Worm (Caenorhabditis elegans) whole organism, L2 larva: ENCODE results near the gene F56D6.22.

Experiments used
- C34F6.9 ChIP-seq: fragments of 150-350 bp; optimal IDR thresholded peaks from 2 replicates; lab custom pipeline; 2014; ENCODE audit warnings: missing biosample characterization, missing genetic modification characterization
- F13H6.1 ChIP-seq: sonication (generic microtip); optimal IDR thresholded peaks from 2 replicates; lab custom pipeline; 2016; ENCODE audit warnings: missing genetic modification characterization, missing compliant biosample characterization
- Y55F3AM.14 ChIP-seq: fragments of 200-800 bp; sonication (Bioruptor generic); optimal IDR thresholded peaks from 2 replicates; lab custom pipeline; 2018; ENCODE audit warnings: mild to moderate bottlenecking, missing genetic modification characterization, missing compliant biosample characterization
- aly-2 ChIP-seq: fragments of 150-350 bp; optimal IDR thresholded peaks from 2 replicates; lab custom pipeline; 2014; ENCODE audit warnings: missing biosample characterization, missing genetic modification characterization
- ama-1 ChIP-seq: fragments of 150-350 bp; optimal IDR thresholded peaks from 2 replicates; lab custom pipeline; 2018; ENCODE audit warnings: inconsistent platforms
- blmp-1 ChIP-seq: sonication (generic microtip); optimal IDR thresholded peaks from 2 replicates; lab custom pipeline; 2017; ENCODE audit warnings: missing genetic modification characterization, mild to moderate bottlenecking, missing compliant biosample characterization, antibody characterized with exemption, moderate library complexity; ENCODE audit not compliant: insufficient read depth
- ceh-16 ChIP-seq: fragments of 150-350 bp; optimal IDR thresholded peaks from 2 replicates; lab custom pipeline; 2014; ENCODE audit warnings: missing biosample characterization, missing genetic modification characterization
- ceh-82 ChIP-seq: fragments of 150-350 bp; optimal IDR thresholded peaks from 2 replicates; lab custom pipeline; 2014; ENCODE audit warnings: missing biosample characterization, missing genetic modification characterization
- crh-2 ChIP-seq: sonication (generic microtip); optimal IDR thresholded peaks from 2 replicates; lab custom pipeline; 2017; ENCODE audit warnings: missing biosample characterization, missing genetic modification characterization
- dmd-4 ChIP-seq: sonication (generic microtip); optimal IDR thresholded peaks from 2 replicates; lab custom pipeline; 2017; ENCODE audit warnings: missing biosample characterization, missing genetic modification characterization
- egl-27 ChIP-seq: sonication (generic microtip); optimal IDR thresholded peaks from 3 replicates; lab custom pipeline; 2017; ENCODE audit warnings: missing biosample characterization, missing genetic modification reagents, missing genetic modification characterization
- fos-1 ChIP-seq: fragments of 150-350 bp; optimal IDR thresholded peaks from 2 replicates; lab custom pipeline; 2014; ENCODE audit warnings: missing biosample characterization, missing genetic modification characterization
- gmeb-1 ChIP-seq: fragments of 150-350 bp; optimal IDR thresholded peaks from 2 replicates; lab custom pipeline; 2014; ENCODE audit warnings: missing biosample characterization, missing genetic modification characterization
- lin-13 ChIP-seq: fragments of 150-350 bp; optimal IDR thresholded peaks from 2 replicates; lab custom pipeline; 2014; ENCODE audit warnings: missing biosample characterization, missing genetic modification reagents, missing genetic modification characterization
- lin-39 ChIP-seq: fragments of 150-350 bp; optimal IDR thresholded peaks from 2 replicates; lab custom pipeline; 2014; ENCODE audit warnings: missing biosample characterization, missing genetic modification reagents, missing genetic modification characterization
- lsy-2 ChIP-seq, 2 experiments: fragments of 150-350 bp in 1 of 2; sonication (generic microtip) in 1 of 2; optimal IDR thresholded peaks; 2 replicates each; lab custom pipeline; 2014 to 2017; ENCODE audit warnings: missing biosample characterization in 2 of 2, missing genetic modification characterization in 2 of 2
- mab-5 ChIP-seq: fragments of 150-350 bp; optimal IDR thresholded peaks from 2 replicates; lab custom pipeline; 2014; ENCODE audit warnings: missing biosample characterization, missing genetic modification characterization
- mbf-1 ChIP-seq: sonication (generic microtip); optimal IDR thresholded peaks from 2 replicates; lab custom pipeline; 2017; ENCODE audit warnings: missing biosample characterization, missing genetic modification characterization
- mdl-1 ChIP-seq, 2 experiments: fragments of 150-350 bp in 1 of 2; sonication (generic microtip) in 1 of 2; optimal IDR thresholded peaks; 2 replicates each; lab custom pipeline; 2017; ENCODE audit warnings: missing biosample characterization in 2 of 2, missing genetic modification characterization in 2 of 2
- nhr-10 ChIP-seq: sonication (generic microtip); optimal IDR thresholded peaks from 2 replicates; lab custom pipeline; 2017; ENCODE audit warnings: missing biosample characterization, missing genetic modification characterization
- nhr-11 ChIP-seq: fragments of 150-350 bp; optimal IDR thresholded peaks from 2 replicates; lab custom pipeline; 2014; ENCODE audit warnings: missing biosample characterization, missing genetic modification characterization
- nhr-129 ChIP-seq: fragments of 150-350 bp; optimal IDR thresholded peaks from 2 replicates; lab custom pipeline; 2014; ENCODE audit warnings: missing biosample characterization, missing genetic modification characterization
- nhr-21 ChIP-seq: fragments of 150-350 bp; optimal IDR thresholded peaks from 2 replicates; lab custom pipeline; 2014; ENCODE audit warnings: missing biosample characterization, missing genetic modification characterization
- nhr-23 ChIP-seq: fragments of 150-350 bp; optimal IDR thresholded peaks from 2 replicates; lab custom pipeline; 2014; ENCODE audit warnings: missing biosample characterization, missing genetic modification reagents, missing genetic modification characterization
- nhr-237 ChIP-seq: fragments of 150-350 bp; optimal IDR thresholded peaks from 2 replicates; lab custom pipeline; 2014; ENCODE audit warnings: missing biosample characterization, missing genetic modification characterization
- nhr-77 ChIP-seq: fragments of 150-350 bp; optimal IDR thresholded peaks from 2 replicates; lab custom pipeline; 2014; ENCODE audit warnings: missing biosample characterization, missing genetic modification characterization
- peb-1 ChIP-seq: fragments of 150-350 bp; optimal IDR thresholded peaks from 2 replicates; lab custom pipeline; 2014; ENCODE audit warnings: missing biosample characterization, missing genetic modification characterization
- sem-4 ChIP-seq: fragments of 150-350 bp; optimal IDR thresholded peaks from 2 replicates; lab custom pipeline; 2014; ENCODE audit warnings: missing biosample characterization, missing genetic modification reagents, missing genetic modification characterization
- sma-3 ChIP-seq: sonication (generic microtip); optimal IDR thresholded peaks from 2 replicates; lab custom pipeline; 2016; ENCODE audit warnings: missing genetic modification reagents, missing genetic modification characterization, missing compliant biosample characterization
- sma-9 ChIP-seq, 2 experiments: fragments of 150-350 bp in 1 of 2; sonication (generic microtip) in 1 of 2; optimal IDR thresholded peaks; 2 replicates each; lab custom pipeline; 2014 to 2016; ENCODE audit warnings: missing genetic modification characterization in 2 of 2, mild to moderate bottlenecking in 1 of 2, missing biosample characterization in 1 of 2, missing compliant biosample characterization in 1 of 2, missing genetic modification reagents in 1 of 2, moderate library complexity in 1 of 2
- unc-55 ChIP-seq: fragments of 150-350 bp; sonication (generic microtip); optimal IDR thresholded peaks from 3 replicates; lab custom pipeline; 2014; ENCODE audit warnings: missing biosample characterization, missing genetic modification reagents, missing genetic modification characterization
- zag-1 ChIP-seq: fragments of 150-350 bp; optimal IDR thresholded peaks from 2 replicates; lab custom pipeline; 2014; ENCODE audit warnings: missing biosample characterization, missing genetic modification characterization
- ztf-1 ChIP-seq: fragments of 200-800 bp; sonication (Bioruptor generic); conservative IDR thresholded peaks from 2 replicates; pipeline ENCODE4 v1.3.6; 2022; ENCODE audit warnings: missing genetic modification characterization, missing compliant biosample characterization
- ztf-11 ChIP-seq: sonication (generic microtip); optimal IDR thresholded peaks from 2 replicates; lab custom pipeline; 2017; ENCODE audit warnings: missing biosample characterization, missing genetic modification characterization

F56D6.22 gene

ce11 chrIV:3885369-3885768 is 22.0 kb downstream of the F56D6.22 start, which contains the start of gene oac-22:
Gene oac-22, plus strand, starts transcription at chrIV:3885669.
- TF ChIP-seq Y55F3AM.14 (no peak), nhr-129 (no peak), ztf-1 (GFP tag; lab: Robert Waterston, UW) (no peak), unc-55 (GFP tag; lab: Kevin White, UChicago) (no peak), mbf-1 (tag; lab: Kevin White, UChicago) (no peak), ama-1 (lab: Kevin White, UChicago) (no peak), blmp-1 (no peak), zag-1 (tag; lab: Kevin White, UChicago) (no peak), nhr-237 (no peak)

- TF ChIP-seq nhr-129 (no peak), aly-2 (tag; lab: Kevin White, UChicago) (no peak), mdl-1 (tag; optimal IDR thresholded peaks at IDR 0.05; lab: Kevin White, UChicago) (no peak), ceh-82 (tag; lab: Kevin White, UChicago) (no peak), crh-2 (tag; lab: Kevin White, UChicago) (no peak), dmd-4 (tag; lab: Kevin White, UChicago) (no peak)
- TF ChIP-seq, all 48 proteins: peak for 0
Observed at ce11 chrIV:3881119-3881518, 26.3 kb downstream of the F56D6.22 start, which contains the start of the genes F37C4.8 and oac-23. Gene F37C4.8, minus strand, starts transcription at chrIV:3881219. Gene oac-23, plus strand, starts transcription at chrIV:3881441.

- TF ChIP-seq mbf-1 (tag; lab: Kevin White, UChicago): no peak
- no peak for TF ChIP-seq lin-39 (tag; lab: Kevin White, UChicago)
- peak; percentile 27 for TF ChIP-seq fos-1 (tag; lab: Kevin White, UChicago)
- no peak for TF ChIP-seq nhr-23 (tag; lab: Kevin White, UChicago)
- no peak for TF ChIP-seq ztf-1 (GFP tag; lab: Robert Waterston, UW)
Observed at ce11 chrIV:3878283-3878938, 29.0 kb downstream of the F56D6.22 start, which contains the start of gene F37C4.6. Gene F37C4.6, minus strand, starts transcription at chrIV:3878333.

- TF ChIP-seq mdl-1 (tag; optimal IDR thresholded peaks at IDR 0.05; lab: Kevin White, UChicago): no peak
- TF ChIP-seq F13H6.1 (tag; lab: Kevin White, UChicago): no peak
- TF ChIP-seq ztf-1 (GFP tag; lab: Robert Waterston, UW): no peak
- TF ChIP-seq nhr-21: no peak
- no peak for TF ChIP-seq aly-2 (tag; lab: Kevin White, UChicago)
- no peak for TF ChIP-seq ceh-16 (tag; lab: Kevin White, UChicago)
- TF ChIP-seq ceh-82 (tag; lab: Kevin White, UChicago): no peak
- TF ChIP-seq peb-1 (tag; lab: Kevin White, UChicago): no peak
- no peak for TF ChIP-seq gmeb-1 (tag; lab: Kevin White, UChicago)
- TF ChIP-seq Y55F3AM.14: no peak
- no peak for TF ChIP-seq nhr-11 (tag; lab: Kevin White, UChicago)
Observed at ce11 chrIV:3876955-3877354, 30.5 kb downstream of the F56D6.22 start.

ce11 chrIV:3875260-3875659 is 32.1 kb downstream of the F56D6.22 start:
- TF ChIP-seq nhr-21: no peak
- peak; percentile 82 for TF ChIP-seq fos-1 (tag; lab: Kevin White, UChicago)
- TF ChIP-seq gmeb-1 (tag; lab: Kevin White, UChicago): no peak
- TF ChIP-seq mab-5 (tag; lab: Kevin White, UChicago): peak; percentile 85
- TF ChIP-seq nhr-10 (tag; lab: Kevin White, UChicago): no peak
- TF ChIP-seq lsy-2 (tag; optimal IDR thresholded peaks at IDR 0.05; lab: Kevin White, UChicago): no peak
- TF ChIP-seq nhr-77 (tag; lab: Kevin White, UChicago): no peak
- TF ChIP-seq blmp-1: no peak
- no peak for TF ChIP-seq lin-13 (GFP tag; lab: Kevin White, UChicago)
- TF ChIP-seq unc-55 (GFP tag; lab: Kevin White, UChicago): peak; percentile 75
- peak; percentile 45 for TF ChIP-seq sem-4 (tag; lab: Kevin White, UChicago)
- TF ChIP-seq sma-9 (GFP tag; optimal IDR thresholded peaks at IDR 0.05; lab: Kevin White, UChicago): peak; percentile 73
- TF ChIP-seq sma-9 (tag; optimal IDR thresholded peaks at IDR 0.05; lab: Kevin White, UChicago): no peak
- TF ChIP-seq peb-1 (tag; lab: Kevin White, UChicago): no peak
- TF ChIP-seq nhr-11 (tag; lab: Kevin White, UChicago): no peak
- peak; percentile 59 for TF ChIP-seq C34F6.9 (tag; lab: Kevin White, UChicago)
- TF ChIP-seq Y55F3AM.14: peak; percentile 41
- TF ChIP-seq crh-2 (tag; lab: Kevin White, UChicago): peak; percentile 31
- TF ChIP-seq dmd-4 (tag; lab: Kevin White, UChicago): no peak
- TF ChIP-seq F13H6.1 (tag; lab: Kevin White, UChicago): peak; percentile 33
- TF ChIP-seq egl-27 (tag; lab: Kevin White, UChicago): peak; percentile 21
- peak; percentile 47 for TF ChIP-seq nhr-129
- peak; percentile 42 for TF ChIP-seq sma-3 (GFP tag; lab: Kevin White, UChicago)
- TF ChIP-seq ztf-11: no peak
- TF ChIP-seq, all 48 proteins: peak for 12
